Fruit fly (Drosophila melanogaster): ENCODE measurements around the gene sturkopf.

DNA sequence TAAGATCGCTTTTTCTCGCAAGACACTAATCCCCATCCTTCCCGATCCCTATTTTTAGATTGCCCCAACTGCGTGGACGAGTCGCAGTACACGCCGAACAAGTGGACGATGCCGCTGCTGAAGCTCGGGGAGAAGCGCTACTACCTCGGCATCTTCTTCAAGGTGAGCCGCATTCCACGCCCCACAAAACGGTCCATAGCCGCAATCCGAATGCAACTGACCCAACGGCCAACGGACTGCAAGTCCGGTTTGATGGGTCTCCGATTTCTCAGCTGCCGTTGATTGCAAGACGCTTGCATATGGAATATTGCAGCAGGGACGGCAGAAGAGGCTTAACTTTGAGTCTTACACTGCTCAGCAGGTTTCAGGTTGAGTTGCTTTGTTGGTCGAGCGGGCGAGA, 44.2 kb downstream of the sturkopf start:
- TF ChIP-seq CG13204 (GFP tag; optimal IDR thresholded peaks at IDR 0.05) (peak; percentile 29), CG34367 (tag; optimal IDR thresholded peaks at IDR 0.05) (no peak), CG8301 (tag; optimal IDR thresholded peaks at IDR 0.05) (no peak), Pif1B (GFP tag; optimal IDR thresholded peaks at IDR 0.05) (no peak), gl (tag; optimal IDR thresholded peaks at IDR 0.05) (no peak), Ets98B (GFP tag; IDR thresholded peaks at IDR 0.05) (no peak), CG4496 (GFP tag; IDR thresholded peaks at IDR 0.05) (no peak), rn (GFP tag; IDR thresholded peaks at IDR 0.05) (no peak), CG15710 (tag; optimal IDR thresholded peaks at IDR 0.05) (no peak), Snoo (tag; optimal IDR thresholded peaks at IDR 0.05) (no peak), CG10348 (GFP tag; IDR thresholded peaks at IDR 0.05) (no peak), Pif1A (GFP tag; optimal IDR thresholded peaks at IDR 0.05) (no peak)

All from whole organism, pupa.